Fruit fly (Drosophila melanogaster): ENCODE data around the gene pnr.

DNA sequence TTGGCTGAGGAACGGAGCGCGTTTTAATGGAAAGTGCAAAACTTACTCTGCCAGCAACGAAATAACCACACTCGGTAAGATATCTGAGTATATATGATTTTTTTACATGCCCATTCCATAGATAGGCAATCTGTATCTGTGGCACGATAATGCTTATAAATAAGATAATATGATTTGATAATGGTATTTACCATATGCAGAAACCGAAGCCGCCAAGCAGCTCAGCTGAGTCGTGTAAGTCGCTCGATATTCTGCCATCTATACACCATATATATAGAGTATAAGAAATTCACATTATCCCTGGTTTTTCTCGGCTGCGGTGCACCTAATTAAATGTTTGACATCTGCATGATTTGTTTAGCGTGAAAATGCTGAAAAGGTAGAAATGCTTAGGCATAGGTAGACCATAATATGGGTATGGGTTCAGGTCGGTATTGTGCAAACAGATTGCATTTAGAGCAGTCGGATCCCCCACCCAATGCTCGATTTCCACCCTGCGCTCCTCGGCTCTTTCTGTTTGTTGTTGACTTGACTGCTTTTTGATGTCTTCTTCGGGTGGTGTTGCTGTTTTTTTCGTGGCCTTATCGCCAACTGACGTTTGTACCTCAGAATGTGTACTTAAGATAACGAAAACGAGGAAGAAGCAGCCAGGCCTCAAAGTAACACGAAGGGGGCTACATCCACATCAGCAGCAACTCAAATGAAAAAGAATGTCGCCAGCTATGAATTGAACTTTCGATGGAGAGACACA is 18.9 kb upstream of the pnr start:
- TF ChIP-seq Myc (optimal IDR thresholded peaks at IDR 0.05) (no peak), Sin3A (optimal IDR thresholded peaks at IDR 0.05) (no peak), insv (optimal IDR thresholded peaks at IDR 0.05) (no peak), h (optimal IDR thresholded peaks at IDR 0.05) (no peak), psq (optimal IDR thresholded peaks at IDR 0.05) (no peak)
